Worm (Caenorhabditis elegans) whole organism, L4/young adult: ENCODE data around the gene nhr-219.

ENCODE experiments used
- W03F9.2 ChIP-seq: fragments of 150-350 bp; optimal IDR thresholded peaks from 2 replicates; lab custom pipeline; 2014; ENCODE audit warnings: missing biosample characterization, missing genetic modification characterization
- him-1 ChIP-seq: sonication (generic microtip); optimal IDR thresholded peaks from 2 replicates; lab custom pipeline; 2016; ENCODE audit warnings: missing genotype, missing genetic modification reagents, missing genetic modification characterization, missing compliant biosample characterization

ce11 chrV:8994272-8994671 lies 28.3 kb upstream of the nhr-219 start:
- TF ChIP-seq him-1 (tag; lab: Kevin White, UChicago) (no peak), W03F9.2 (tag; lab: Kevin White, UChicago) (no peak)
